Fruit fly (Drosophila melanogaster): Measurements from ENCODE around the gene pnr.

DNA sequence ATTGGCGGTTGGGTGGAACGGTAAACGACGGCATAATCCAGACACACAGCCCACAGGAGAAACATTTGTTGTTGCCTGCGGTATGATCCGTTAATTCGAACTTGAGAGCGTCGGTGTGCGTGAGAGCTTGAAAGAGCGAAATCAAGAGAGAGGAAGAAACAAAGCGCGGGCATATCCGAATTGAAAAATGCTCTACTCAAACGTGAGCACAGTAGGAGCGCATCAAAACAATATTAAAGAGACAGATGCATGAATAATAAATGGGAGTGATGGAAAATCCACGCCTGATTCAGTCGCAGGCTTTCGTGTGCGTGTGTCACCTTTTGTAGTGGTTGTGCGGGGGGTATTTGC is 25.4 kb downstream of the pnr start:
- TF ChIP-seq CG11617 (GFP tag; optimal IDR thresholded peaks at IDR 0.05): no peak
- TF ChIP-seq cic (GFP tag; optimal IDR thresholded peaks at IDR 0.05): no peak
- no peak for TF ChIP-seq tj (GFP tag; optimal IDR thresholded peaks at IDR 0.05)
- TF ChIP-seq CG5204 (GFP tag; optimal IDR thresholded peaks at IDR 0.05): no peak

Measured in whole organism, adult.